Fruit fly (Drosophila melanogaster): ENCODE data around the gene CG8001.

The CG8001 gene

DNA sequence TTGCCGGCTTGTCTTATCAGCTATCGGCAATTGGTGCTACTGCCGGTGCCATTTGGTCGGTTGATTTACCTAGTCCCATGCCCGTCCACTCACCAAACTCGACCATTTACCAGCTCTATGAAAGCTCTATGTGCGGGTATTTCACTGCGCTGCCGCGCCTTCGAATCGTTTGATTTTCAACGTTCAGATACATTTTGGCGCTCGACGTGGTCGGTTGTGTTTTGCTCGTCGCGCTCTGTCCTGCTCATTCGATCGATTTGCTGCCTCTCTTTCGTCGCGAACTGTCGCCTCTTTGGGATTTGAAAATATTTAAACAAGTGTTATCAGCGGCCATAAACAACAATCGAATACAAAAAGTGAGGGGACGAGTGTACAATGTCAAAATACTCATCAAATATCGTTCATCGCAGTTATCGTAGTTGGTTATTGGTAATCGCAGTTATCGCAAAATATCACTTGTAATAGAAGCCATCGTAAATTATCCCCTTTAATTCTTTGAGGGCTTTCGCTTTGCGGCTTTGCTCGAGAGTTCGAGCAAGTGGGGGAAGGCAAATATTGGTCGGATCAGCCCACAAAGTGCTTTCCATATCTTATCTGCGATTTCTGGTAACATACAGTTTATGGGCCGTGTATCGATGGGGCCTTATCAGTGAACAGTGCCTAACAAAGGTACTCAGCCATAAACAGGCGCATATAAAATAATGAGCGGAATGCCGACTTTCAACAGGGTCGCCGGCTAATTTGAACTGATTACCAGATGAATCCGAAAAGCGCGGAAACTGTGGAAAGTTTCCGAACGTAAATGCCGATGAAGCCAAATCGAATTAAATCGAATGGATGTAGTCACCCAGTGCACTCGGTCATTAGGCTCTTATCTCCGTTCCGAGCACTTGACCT is 14.1 kb upstream of the CG8001 start (continued):
- TF ChIP-seq abd-A (tag; optimal IDR thresholded peaks at IDR 0.05): peak; percentile 11
- TF ChIP-seq kay (GFP tag; optimal IDR thresholded peaks at IDR 0.05): no peak
- peak; percentile 15; the same call in 1 of the 3 replicates for TF ChIP-seq Dbx (GFP tag; IDR thresholded peaks at IDR 0.05)
- TF ChIP-seq chn (GFP tag; optimal IDR thresholded peaks at IDR 0.05): no peak
- TF ChIP-seq CG31388 (GFP tag; optimal IDR thresholded peaks at IDR 0.05): no peak
- no peak for TF ChIP-seq Nf-YA (GFP tag; IDR thresholded peaks at IDR 0.05)
- peak; percentile 20; the same call in 1 of the 3 replicates for TF ChIP-seq otp (GFP tag; IDR thresholded peaks at IDR 0.05)
- TF ChIP-seq Lhr (GFP tag; optimal IDR thresholded peaks at IDR 0.05): no peak
- no peak for TF ChIP-seq Bdp1 (GFP tag; optimal IDR thresholded peaks at IDR 0.05)
- TF ChIP-seq nerfin-1 (tag; optimal IDR thresholded peaks at IDR 0.05): peak; percentile 1
- no peak for TF ChIP-seq CG3065 (GFP tag; optimal IDR thresholded peaks at IDR 0.05)
- TF ChIP-seq eve (GFP tag; optimal IDR thresholded peaks at IDR 0.05): no peak
- no peak for TF ChIP-seq CG2120 (GFP tag; optimal IDR thresholded peaks at IDR 0.05)
- no peak for TF ChIP-seq CG10431 (GFP tag; optimal IDR thresholded peaks at IDR 0.05)
- TF ChIP-seq sr (GFP tag; IDR thresholded peaks at IDR 0.05): no peak
- no peak for TF ChIP-seq CG9932 (GFP tag; IDR thresholded peaks at IDR 0.05)
- no peak for TF ChIP-seq CG17829 (tag; optimal IDR thresholded peaks at IDR 0.05)
- no peak for TF ChIP-seq CG7372 (GFP tag; IDR thresholded peaks at IDR 0.05)
- TF ChIP-seq vnd (GFP tag; IDR thresholded peaks at IDR 0.05; ENCODE audit: partially characterized antibody): no peak
- TF ChIP-seq H15 (GFP tag; IDR thresholded peaks at IDR 0.05): no peak
- TF ChIP-seq ab (GFP tag; optimal IDR thresholded peaks at IDR 0.05): no peak
- TF ChIP-seq CG13894 (tag; optimal IDR thresholded peaks at IDR 0.05): no peak
- no peak for TF ChIP-seq Atf3 (GFP tag; optimal IDR thresholded peaks at IDR 0.05)
- no peak for TF ChIP-seq ranshi (GFP tag; IDR thresholded peaks at IDR 0.05)
- TF ChIP-seq CG2875 (GFP tag; optimal IDR thresholded peaks at IDR 0.05): no peak
- TF ChIP-seq CG33213 (GFP tag; optimal IDR thresholded peaks at IDR 0.05): no peak
- no peak for TF ChIP-seq fd96Cb (tag; optimal IDR thresholded peaks at IDR 0.05)
- TF ChIP-seq E2f2 (GFP tag; IDR thresholded peaks at IDR 0.05): no peak
- TF ChIP-seq tin (GFP tag; optimal IDR thresholded peaks at IDR 0.05): no peak
- TF ChIP-seq CG10321 (GFP tag; IDR thresholded peaks at IDR 0.05): no peak
- TF ChIP-seq salm (tag; optimal IDR thresholded peaks at IDR 0.05): peak; percentile 56
- TF ChIP-seq CG14965 (GFP tag; optimal IDR thresholded peaks at IDR 0.05; ENCODE audit: borderline replicate concordance): no peak
- TF ChIP-seq fd102C (GFP tag; optimal IDR thresholded peaks at IDR 0.05): no peak
- no peak for TF ChIP-seq Ravus (GFP tag; IDR thresholded peaks at IDR 0.05)
- TF ChIP-seq CG12155 (GFP tag; optimal IDR thresholded peaks at IDR 0.05): no peak
- 0 out of 2 replicates have a peak, but pooled peaks have one; percentile 53 for TF ChIP-seq CG16779 (GFP tag; IDR thresholded peaks at IDR 0.05)
- TF ChIP-seq sug (tag; optimal IDR thresholded peaks at IDR 0.05): peak; percentile 40
- TF ChIP-seq CG13296 (GFP tag; optimal IDR thresholded peaks at IDR 0.05): peak; percentile 60
- TF ChIP-seq Atf-2 (GFP tag; optimal IDR thresholded peaks at IDR 0.05): no peak
- no peak for TF ChIP-seq chif (GFP tag; optimal IDR thresholded peaks at IDR 0.05)
- peak; percentile 19 for TF ChIP-seq CG17385 (GFP tag; optimal IDR thresholded peaks at IDR 0.05)
- TF ChIP-seq Deaf1 (tag; optimal IDR thresholded peaks at IDR 0.05): peak; percentile 51
- peak; percentile 73 for TF ChIP-seq grn (GFP tag; optimal IDR thresholded peaks at IDR 0.05)
- peak; percentile 5 for TF ChIP-seq ftz-f1 (GFP tag; optimal IDR thresholded peaks at IDR 0.05)
- no peak for TF ChIP-seq Dip3 (GFP tag; optimal IDR thresholded peaks at IDR 0.05)
- TF ChIP-seq CG6689 (GFP tag; IDR thresholded peaks at IDR 0.05): no peak
- no peak for TF ChIP-seq ci (GFP tag; IDR thresholded peaks at IDR 0.05)
- no peak for TF ChIP-seq CG14860 (GFP tag; IDR thresholded peaks at IDR 0.05; ENCODE audit: partially characterized antibody)
- no peak for TF ChIP-seq mld (GFP tag; IDR thresholded peaks at IDR 0.05; ENCODE audit: partially characterized antibody)
- TF ChIP-seq CG16815 (GFP tag; optimal IDR thresholded peaks at IDR 0.05): no peak
